Fruit fly (Drosophila melanogaster) whole organism, embryonic: ENCODE data around the gene Eig71Ec.

Source experiments
- Atf3 ChIP-seq: fragments of 200-800 bp; sonication (Bioruptor generic); optimal IDR thresholded peaks from 3 replicates; lab custom pipeline; 2016; ENCODE audit warnings: missing biosample characterization, missing genetic modification characterization
- Bteb2 ChIP-seq: fragments of 200-800 bp; sonication (Bioruptor generic); optimal IDR thresholded peaks from 2 replicates; lab custom pipeline; 2016; ENCODE audit warnings: missing biosample characterization, missing genetic modification characterization
- CG1024 ChIP-seq: fragments of 200-800 bp; sonication (Bioruptor generic); IDR thresholded peaks from 2 replicates; pipeline ENCODE4 v1.3.6; 2022; ENCODE audit warnings: missing biosample characterization, missing genetic modification characterization
- CG14965 ChIP-seq: fragments of 200-800 bp; sonication (Bioruptor generic); optimal IDR thresholded peaks from 2 replicates; lab custom pipeline; 2016; ENCODE audit warnings: missing biosample characterization, missing genetic modification characterization, borderline replicate concordance
- CG1529 ChIP-seq: fragments of 200-800 bp; sonication (Bioruptor generic); optimal IDR thresholded peaks from 3 replicates; lab custom pipeline; 2018; ENCODE audit warnings: missing biosample characterization, missing genetic modification characterization
- CG15514 ChIP-seq: fragments of 200-800 bp; sonication (Bioruptor generic); optimal IDR thresholded peaks from 3 replicates; lab custom pipeline; 2017; ENCODE audit warnings: missing biosample characterization, missing genetic modification characterization, mild to moderate bottlenecking, moderate library complexity, missing genetic modification reagents
- CG15601 ChIP-seq: fragments of 200-800 bp; sonication (Bioruptor generic); optimal IDR thresholded peaks from 3 replicates; lab custom pipeline; 2019; ENCODE audit warnings: missing biosample characterization, mild to moderate bottlenecking, missing genetic modification characterization, moderate library complexity
- CG16815 ChIP-seq: fragments of 200-800 bp; sonication (Bioruptor generic); optimal IDR thresholded peaks from 3 replicates; lab custom pipeline; 2017; ENCODE audit warnings: missing biosample characterization, mild to moderate bottlenecking, missing genetic modification characterization
- CG17359 ChIP-seq: fragments of 200-800 bp; sonication (Bioruptor generic); optimal IDR thresholded peaks from 3 replicates; lab custom pipeline; 2018; ENCODE audit warnings: missing biosample characterization, mild to moderate bottlenecking, missing genetic modification characterization, moderate library complexity
- CG2202 ChIP-seq: fragments of 200-800 bp; sonication (Bioruptor generic); optimal IDR thresholded peaks from 2 replicates; lab custom pipeline; 2018; ENCODE audit warnings: missing biosample characterization, mild to moderate bottlenecking, missing genetic modification characterization
- CG31224 ChIP-seq: fragments of 200-800 bp; sonication (Bioruptor generic); IDR thresholded peaks from 2 replicates; pipeline ENCODE4 v1.3.6; 2022; ENCODE audit warnings: missing biosample characterization, missing genetic modification characterization
- CG34376 ChIP-seq: fragments of 200-800 bp; sonication (Bioruptor generic); optimal IDR thresholded peaks from 2 replicates; lab custom pipeline; 2018; ENCODE audit warnings: missing biosample characterization, mild to moderate bottlenecking, missing genetic modification characterization
- CG4707 ChIP-seq: fragments of 200-800 bp; sonication (Bioruptor generic); optimal IDR thresholded peaks from 2 replicates; lab custom pipeline; 2018; ENCODE audit warnings: missing biosample characterization, mild to moderate bottlenecking, missing genetic modification characterization, moderate library complexity
- CG4730 ChIP-seq: fragments of 200-800 bp; sonication (Bioruptor generic); IDR thresholded peaks from 2 replicates; pipeline ENCODE4 v1.3.6; 2022; ENCODE audit warnings: missing biosample characterization, missing genetic modification characterization
- CG4854 ChIP-seq: fragments of 200-800 bp; sonication (Bioruptor generic); optimal IDR thresholded peaks from 2 replicates; lab custom pipeline; 2016; ENCODE audit warnings: missing biosample characterization, missing genetic modification characterization, inconsistent platforms
- CG5180 ChIP-seq: fragments of 200-800 bp; sonication (Bioruptor generic); optimal IDR thresholded peaks from 3 replicates; lab custom pipeline; 2017; ENCODE audit warnings: missing biosample characterization, missing genetic modification characterization, mild to moderate bottlenecking, moderate library complexity, missing genetic modification reagents
- CG6683 ChIP-seq: fragments of 200-800 bp; sonication (Bioruptor generic); optimal IDR thresholded peaks from 2 replicates; lab custom pipeline; 2017; ENCODE audit warnings: missing biosample characterization, mild to moderate bottlenecking, missing genetic modification characterization, missing genetic modification reagents
- CG8388 ChIP-seq: fragments of 200-800 bp; sonication (Bioruptor generic); optimal IDR thresholded peaks from 2 replicates; lab custom pipeline; 2019; ENCODE audit warnings: missing biosample characterization, mild to moderate bottlenecking, missing genetic modification characterization, moderate library complexity
- CrebB ChIP-seq: fragments of 200-800 bp; sonication (Bioruptor generic); optimal IDR thresholded peaks from 3 replicates; lab custom pipeline; 2018; ENCODE audit warnings: missing biosample characterization, mild to moderate bottlenecking, missing genetic modification characterization
- D19B ChIP-seq: fragments of 200-800 bp; sonication (Bioruptor generic); optimal IDR thresholded peaks from 2 replicates; lab custom pipeline; 2017; ENCODE audit warnings: missing biosample characterization, mild to moderate bottlenecking, missing genetic modification characterization
- Dek ChIP-seq: fragments of 200-800 bp; sonication (Bioruptor generic); optimal IDR thresholded peaks from 3 replicates; lab custom pipeline; 2019; ENCODE audit warnings: missing biosample characterization, mild to moderate bottlenecking, missing genetic modification characterization, moderate library complexity
- Dp ChIP-seq: fragments of 200-800 bp; sonication (Bioruptor generic); optimal IDR thresholded peaks from 2 replicates; lab custom pipeline; 2018; ENCODE audit warnings: missing biosample characterization, mild to moderate bottlenecking, missing genetic modification characterization, moderate library complexity
- Fer1 ChIP-seq: fragments of 200-800 bp; sonication (Bioruptor generic); optimal IDR thresholded peaks from 2 replicates; lab custom pipeline; 2017; ENCODE audit warnings: missing biosample characterization, mild to moderate bottlenecking, missing genetic modification characterization
- HLH4C ChIP-seq: fragments of 200-800 bp; sonication (Bioruptor generic); IDR thresholded peaks from 3 replicates; pipeline ENCODE4 v1.3.6; 2022; ENCODE audit warnings: missing biosample characterization, missing genetic modification characterization; ENCODE audit not compliant: partially characterized antibody
- Hand ChIP-seq: fragments of 200-800 bp; sonication (Bioruptor generic); optimal IDR thresholded peaks from 2 replicates; lab custom pipeline; 2017; ENCODE audit warnings: mild to moderate bottlenecking, missing biosample characterization, missing genetic modification reagents, missing genetic modification characterization
- Lim3 ChIP-seq: fragments of 200-800 bp; sonication (Bioruptor generic); IDR thresholded peaks from 2 replicates; pipeline ENCODE4 v1.3.6; 2022; ENCODE audit warnings: missing biosample characterization, missing genetic modification characterization
- Nf-YB ChIP-seq: fragments of 200-800 bp; sonication (Bioruptor generic); optimal IDR thresholded peaks from 3 replicates; lab custom pipeline; 2019; ENCODE audit warnings: missing biosample characterization, mild to moderate bottlenecking, missing genetic modification characterization, moderate library complexity
- Oaz ChIP-seq: fragments of 200-800 bp; sonication (Bioruptor generic); IDR thresholded peaks from 2 replicates; pipeline ENCODE4 v1.3.6; 2022; ENCODE audit warnings: missing biosample characterization, missing genetic modification characterization
- Spps ChIP-seq: fragments of 200-800 bp; sonication (Bioruptor generic); optimal IDR thresholded peaks from 2 replicates; lab custom pipeline; 2018; ENCODE audit warnings: missing biosample characterization, mild to moderate bottlenecking, missing genetic modification characterization
- Vsx1 ChIP-seq: fragments of 200-800 bp; sonication (Bioruptor generic); optimal IDR thresholded peaks from 2 replicates; lab custom pipeline; 2017; ENCODE audit warnings: missing biosample characterization, mild to moderate bottlenecking, missing genetic modification characterization, missing genetic modification reagents
- ato ChIP-seq: fragments of 200-800 bp; sonication (Bioruptor generic); IDR thresholded peaks from 2 replicates; pipeline ENCODE4 v1.3.6; 2022; ENCODE audit warnings: missing biosample characterization, missing genetic modification characterization; ENCODE audit not compliant: partially characterized antibody
- bcd ChIP-seq: fragments of 200-800 bp; sonication (Bioruptor generic); optimal IDR thresholded peaks from 2 replicates; lab custom pipeline; 2017; ENCODE audit warnings: missing biosample characterization, mild to moderate bottlenecking, missing genetic modification characterization
- cwo ChIP-seq: fragments of 200-800 bp; sonication (Bioruptor generic); optimal IDR thresholded peaks from 3 replicates; lab custom pipeline; 2017; ENCODE audit warnings: missing biosample characterization, missing genetic modification characterization, mild to moderate bottlenecking, moderate library complexity, missing genetic modification reagents
- dati ChIP-seq: fragments of 200-800 bp; sonication (Bioruptor generic); IDR thresholded peaks from 2 replicates; pipeline ENCODE4 v1.3.6; 2022; ENCODE audit warnings: missing biosample characterization, missing genetic modification characterization
- dimm ChIP-seq: fragments of 200-800 bp; sonication (Bioruptor generic); IDR thresholded peaks from 2 replicates; pipeline ENCODE4 v1.3.6; 2022; ENCODE audit warnings: missing biosample characterization, missing genetic modification characterization
- dmrt11E ChIP-seq: fragments of 200-800 bp; sonication (Bioruptor generic); optimal IDR thresholded peaks from 3 replicates; lab custom pipeline; 2018; ENCODE audit warnings: missing biosample characterization, mild to moderate bottlenecking, missing genetic modification characterization, moderate library complexity
- dysf ChIP-seq: fragments of 200-800 bp; sonication (Bioruptor generic); IDR thresholded peaks from 3 replicates; pipeline ENCODE4 v1.3.6; 2022; ENCODE audit warnings: missing biosample characterization, missing genetic modification characterization
- ewg ChIP-seq: fragments of 200-800 bp; sonication (Bioruptor generic); optimal IDR thresholded peaks from 3 replicates; lab custom pipeline; 2017; ENCODE audit warnings: mild to moderate bottlenecking, missing biosample characterization, missing genetic modification reagents, missing genetic modification characterization
- jing ChIP-seq: fragments of 200-800 bp; sonication (Bioruptor generic); optimal IDR thresholded peaks from 2 replicates; lab custom pipeline; 2018; ENCODE audit warnings: missing biosample characterization, mild to moderate bottlenecking, missing genetic modification characterization
- maf-S ChIP-seq: fragments of 200-800 bp; sonication (Bioruptor generic); optimal IDR thresholded peaks from 2 replicates; lab custom pipeline; 2016; ENCODE audit warnings: missing biosample characterization, missing genetic modification characterization
- mam ChIP-seq: fragments of 200-800 bp; sonication (Bioruptor generic); optimal IDR thresholded peaks from 3 replicates; lab custom pipeline; 2016; ENCODE audit warnings: missing biosample characterization, missing genetic modification characterization
- mirr ChIP-seq: fragments of 200-800 bp; sonication (Bioruptor generic); optimal IDR thresholded peaks from 3 replicates; lab custom pipeline; 2018; ENCODE audit warnings: missing biosample characterization, mild to moderate bottlenecking, missing genetic modification characterization
- nmo ChIP-seq: fragments of 200-800 bp; sonication (Bioruptor generic); optimal IDR thresholded peaks from 2 replicates; lab custom pipeline; 2018; ENCODE audit warnings: missing biosample characterization, mild to moderate bottlenecking, missing genetic modification characterization, moderate library complexity
- peb ChIP-seq: fragments of 200-800 bp; sonication (Bioruptor generic); IDR thresholded peaks from 2 replicates; pipeline ENCODE4 v1.3.6; 2022; ENCODE audit warnings: missing biosample characterization, missing genetic modification characterization
- pnt ChIP-seq: fragments of 200-800 bp; sonication (Bioruptor generic); optimal IDR thresholded peaks from 3 replicates; lab custom pipeline; 2016; ENCODE audit warnings: missing biosample characterization, missing genetic modification characterization
- salm ChIP-seq: fragments of 200-800 bp; sonication (Bioruptor generic); optimal IDR thresholded peaks from 2 replicates; lab custom pipeline; 2018; ENCODE audit warnings: missing biosample characterization, mild to moderate bottlenecking, missing genetic modification characterization
- sisA ChIP-seq: fragments of 200-800 bp; sonication (Bioruptor generic); IDR thresholded peaks from 2 replicates; pipeline ENCODE4 v1.3.6; 2022; ENCODE audit warnings: missing biosample characterization, missing genetic modification characterization
- stc ChIP-seq: fragments of 200-800 bp; sonication (Bioruptor generic); IDR thresholded peaks from 2 replicates; pipeline ENCODE4 v1.3.6; 2022; ENCODE audit warnings: missing biosample characterization, missing genetic modification characterization

Gene Eig71Ec

DNA sequence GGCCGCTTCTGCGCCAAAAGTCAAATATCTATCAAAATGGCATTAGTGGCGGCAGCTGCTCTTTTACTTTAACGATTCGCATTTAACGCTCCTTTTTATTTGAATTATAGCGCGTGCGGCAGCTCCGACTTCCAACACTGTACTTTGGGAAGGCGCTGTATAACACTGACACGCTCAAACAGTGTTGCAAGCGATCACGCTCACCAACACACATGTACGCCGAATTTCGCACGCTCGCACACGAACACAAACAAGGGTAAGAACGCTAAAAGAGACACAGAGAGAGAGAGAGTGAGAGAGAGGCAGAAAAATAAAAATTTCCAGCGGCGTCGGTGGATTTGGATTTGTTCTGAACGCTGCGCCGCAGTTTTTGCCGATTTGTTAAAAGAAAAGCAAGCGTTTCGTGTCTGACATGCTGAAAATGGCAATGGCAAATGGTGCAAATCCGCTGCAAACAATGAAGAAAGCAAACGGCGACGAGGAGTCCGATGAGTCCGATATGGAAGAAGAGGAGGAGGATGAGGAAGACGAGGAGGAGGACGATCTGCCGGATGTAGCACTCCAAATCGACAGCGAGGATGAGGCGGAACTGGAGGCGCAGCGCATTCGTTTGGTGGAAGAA lies 32.3 kb downstream of the Eig71Ec start, which contains the start of gene Phs (continued):
- peak; percentile 83 for TF ChIP-seq CG16815
- TF ChIP-seq Dek, result peak; percentile 12
- peak; percentile 82 for TF ChIP-seq ewg (GFP tag; lab: Kevin White, UChicago)
- TF ChIP-seq Dp (GFP tag; lab: Kevin White, UChicago), result peak; percentile 98
- TF ChIP-seq HLH4C, result 0 out of 3 replicates have a peak, but pooled peaks have one; percentile 49
- peak; percentile 48 for TF ChIP-seq jing (GFP tag; lab: Kevin White, UChicago)
- TF ChIP-seq pnt (GFP tag; lab: Kevin White, UChicago), result peak; percentile 64
- peak; percentile 61 for TF ChIP-seq CG17359 (tag; lab: Kevin White, UChicago)
- peak; percentile 16 for TF ChIP-seq CG8388 (GFP tag; lab: Kevin White, UChicago)
- TF ChIP-seq CG2202, result peak; percentile 51
- TF ChIP-seq Fer1, result peak; percentile 79
- TF ChIP-seq CG4854 (GFP tag; lab: Kevin White, UChicago), result peak; percentile 77
- TF ChIP-seq CG31224 (GFP tag; lab: Robert Waterston, UW), result no peak
- TF ChIP-seq Bteb2, result peak; percentile 71
- TF ChIP-seq Hand, result no peak
- TF ChIP-seq mirr, result peak; percentile 53
- peak; percentile 54; the same call in 1 of the 2 replicates for TF ChIP-seq CG4730 (GFP tag; lab: Robert Waterston, UW)
- TF ChIP-seq bcd (GFP tag; lab: Kevin White, UChicago), result peak; percentile 76
- TF ChIP-seq CG15601 (tag; lab: Kevin White, UChicago), result peak; percentile 35
- TF ChIP-seq dati (GFP tag; lab: Robert Waterston, UW), result no peak
- peak; percentile 15 for TF ChIP-seq Vsx1 (GFP tag; lab: Kevin White, UChicago)
- TF ChIP-seq CG15514 (GFP tag; lab: Kevin White, UChicago), result peak; percentile 75
- TF ChIP-seq CrebB, result peak; percentile 77
- TF ChIP-seq CG1024 (GFP tag; lab: Robert Waterston, UW), result peak; percentile 70
- TF ChIP-seq cwo (GFP tag; lab: Kevin White, UChicago), result peak; percentile 47
- TF ChIP-seq dysf (GFP tag; lab: Robert Waterston, UW), result peak; percentile 70
- TF ChIP-seq Oaz (GFP tag; lab: Robert Waterston, UW), result no peak
- no peak for TF ChIP-seq Spps (tag; lab: Kevin White, UChicago)
- peak; percentile 45 for TF ChIP-seq dmrt11E (tag; lab: Kevin White, UChicago)
- peak; percentile 63 for TF ChIP-seq CG34376
- peak; percentile 72 for TF ChIP-seq peb (GFP tag; lab: Robert Waterston, UW)
- TF ChIP-seq nmo (GFP tag; lab: Kevin White, UChicago), result peak; percentile 36
- TF ChIP-seq mam, result peak; percentile 92
- peak; percentile 73 for TF ChIP-seq sisA (GFP tag; lab: Robert Waterston, UW)
- peak; percentile 48; the same call in 1 of the 2 replicates for TF ChIP-seq stc (GFP tag; lab: Robert Waterston, UW)
- peak; percentile 44; the same call in 1 of the 2 replicates for TF ChIP-seq ato (GFP tag; lab: Robert Waterston, UW)
- TF ChIP-seq dimm (GFP tag; lab: Robert Waterston, UW), result 0 out of 2 replicates have a peak, but pooled peaks have one; percentile 24
- TF ChIP-seq CG4707 (GFP tag; lab: Kevin White, UChicago), result peak; percentile 59
- TF ChIP-seq D19B, result peak; percentile 56
- no peak for TF ChIP-seq Lim3 (GFP tag; lab: Robert Waterston, UW)
- TF ChIP-seq CG5180, result no peak
- TF ChIP-seq salm, result no peak
- peak; percentile 41 for TF ChIP-seq CG6683 (GFP tag; lab: Kevin White, UChicago)
- no peak for TF ChIP-seq Nf-YB
- TF ChIP-seq CG1529 (GFP tag; lab: Kevin White, UChicago), result peak; percentile 19
- TF ChIP-seq Atf3 (GFP tag; lab: Kevin White, UChicago), result peak; percentile 57
- peak; percentile 52 for TF ChIP-seq CG14965 (GFP tag; lab: Kevin White, UChicago)
- peak; percentile 87 for TF ChIP-seq maf-S (GFP tag; lab: Kevin White, UChicago)
